Worm (Caenorhabditis elegans): Measurements from ENCODE around the gene Y51H4A.24.
"Not testable (repeated sequence)": the region's sequence is repeated elsewhere in the genome, so short reads cannot be mapped to it uniquely, and the experiment has no call there.

The Y51H4A.24 gene

ce11 chrIV:16740769-16741168, at the start of gene Y51H4A.24:
Gene Y51H4A.24, minus strand, starts transcription at chrIV:16740869.
- TF ChIP-seq unc-62 (GFP tag; optimal IDR thresholded peaks at IDR 0.05) = no peak

ce11 chrIV:16787024-16787423, 46.4 kb upstream of the Y51H4A.24 start, which contains the start of gene Y43D4A.6:
Gene Y43D4A.6, plus strand, starts transcription at chrIV:16787324.
- TF ChIP-seq unc-62 (GFP tag; optimal IDR thresholded peaks at IDR 0.05) = no peak

ce11 chrIV:16778644-16779043, 38.0 kb upstream of the Y51H4A.24 start:
- TF ChIP-seq unc-62 (GFP tag; optimal IDR thresholded peaks at IDR 0.05) = no peak

ce11 chrIV:16777758-16778157, 37.1 kb upstream of the Y51H4A.24 start:
- no peak for TF ChIP-seq unc-62 (GFP tag; optimal IDR thresholded peaks at IDR 0.05)

ce11 chrIV:16776915-16777314, 36.2 kb upstream of the Y51H4A.24 start:
- no peak for TF ChIP-seq unc-62 (GFP tag; optimal IDR thresholded peaks at IDR 0.05)

ce11 chrIV:16775925-16776324, 35.3 kb upstream of the Y51H4A.24 start:
- TF ChIP-seq unc-62 (GFP tag; optimal IDR thresholded peaks at IDR 0.05) = no peak

ce11 chrIV:16775455-16775854, 34.8 kb upstream of the Y51H4A.24 start, which contains the start of gene Y43D4A.5:
Gene Y43D4A.5, plus strand, starts transcription at chrIV:16775755.
- TF ChIP-seq unc-62 (GFP tag; optimal IDR thresholded peaks at IDR 0.05) = no peak

ce11 chrIV:16775029-16775428, 34.4 kb upstream of the Y51H4A.24 start:
- no peak for TF ChIP-seq unc-62 (GFP tag; optimal IDR thresholded peaks at IDR 0.05)

ce11 chrIV:16755771-16756170, 15.1 kb upstream of the Y51H4A.24 start, which contains the start of gene Y43D4A.2:
Gene Y43D4A.2, minus strand, starts transcription at chrIV:16755871.
- TF ChIP-seq unc-62 (GFP tag; optimal IDR thresholded peaks at IDR 0.05) = not testable (repeated sequence)

- TF ChIP-seq unc-62 (GFP tag; optimal IDR thresholded peaks at IDR 0.05) = no peak
These were observed 10.4 kb upstream of the Y51H4A.24 start for ce11 chrIV:16751087-16751486.

ce11 chrIV:16743530-16743929, 2.9 kb upstream of the Y51H4A.24 start, which contains the start of gene Y43D4A.1:
Gene Y43D4A.1, plus strand, starts transcription at chrIV:16743830.
- no peak for TF ChIP-seq unc-62 (GFP tag; optimal IDR thresholded peaks at IDR 0.05)

- no peak for TF ChIP-seq unc-62 (GFP tag; optimal IDR thresholded peaks at IDR 0.05)
These were observed 4.7 kb downstream of the Y51H4A.24 start, which contains the start of gene Y51H4A.25 for ce11 chrIV:16735957-16736356. Gene Y51H4A.25, plus strand, starts transcription at chrIV:16736329.

- TF ChIP-seq unc-62 (GFP tag; optimal IDR thresholded peaks at IDR 0.05) = not testable (repeated sequence)
These were observed 18.1 kb downstream of the Y51H4A.24 start, which contains the start of gene Y51H4A.23 for ce11 chrIV:16722616-16723015. Gene Y51H4A.23, plus strand, starts transcription at chrIV:16722916.

ce11 chrIV:16722000-16722607, 18.6 kb downstream of the Y51H4A.24 start:
- TF ChIP-seq unc-62 (GFP tag; optimal IDR thresholded peaks at IDR 0.05) = no peak

- no peak for TF ChIP-seq unc-62 (GFP tag; optimal IDR thresholded peaks at IDR 0.05)
These were observed 20.3 kb downstream of the Y51H4A.24 start, which contains the start of gene Y51H4A.22 for ce11 chrIV:16720412-16720811. Gene Y51H4A.22, plus strand, starts transcription at chrIV:16720712.

- no peak for TF ChIP-seq unc-62 (GFP tag; optimal IDR thresholded peaks at IDR 0.05)
These were observed 22.0 kb downstream of the Y51H4A.24 start for ce11 chrIV:16718651-16719050.

ce11 chrIV:16710312-16710711, 30.4 kb downstream of the Y51H4A.24 start:
- no peak for TF ChIP-seq unc-62 (GFP tag; optimal IDR thresholded peaks at IDR 0.05)
